Fruit fly (Drosophila melanogaster) whole organism, embryonic: ENCODE results near the gene Shc.
A peak's percentile ranks its signal among the peaks of the same experiment; 100 is the strongest.

Experiments used
- Adf1 ChIP-seq: fragments of 200-800 bp; sonication (Bioruptor generic); IDR thresholded peaks from 2 replicates; pipeline ENCODE4 v1.3.6; 2022; ENCODE audit warnings: missing biosample characterization, missing genetic modification characterization
- Asciz ChIP-seq: fragments of 200-800 bp; sonication (Bioruptor generic); optimal IDR thresholded peaks from 2 replicates; lab custom pipeline; 2017; ENCODE audit warnings: missing biosample characterization, mild to moderate bottlenecking, missing genetic modification characterization, missing genetic modification reagents
- Atf3 ChIP-seq: fragments of 200-800 bp; sonication (Bioruptor generic); optimal IDR thresholded peaks from 3 replicates; lab custom pipeline; 2016; ENCODE audit warnings: missing biosample characterization, missing genetic modification characterization
- CG10267 ChIP-seq: fragments of 200-800 bp; sonication (Bioruptor generic); optimal IDR thresholded peaks from 2 replicates; lab custom pipeline; 2018; ENCODE audit warnings: missing biosample characterization, mild to moderate bottlenecking, missing genetic modification characterization, moderate library complexity
- CG11398 ChIP-seq: fragments of 200-800 bp; sonication (Bioruptor generic); optimal IDR thresholded peaks from 2 replicates; lab custom pipeline; 2016; ENCODE audit warnings: missing biosample characterization, missing genetic modification characterization
- CG11723 ChIP-seq: fragments of 200-800 bp; sonication (Bioruptor generic); optimal IDR thresholded peaks from 2 replicates; lab custom pipeline; 2017; ENCODE audit warnings: missing biosample characterization, mild to moderate bottlenecking, missing genetic modification characterization
- CG12071 ChIP-seq: fragments of 200-800 bp; sonication (Bioruptor generic); optimal IDR thresholded peaks from 3 replicates; lab custom pipeline; 2018; ENCODE audit warnings: missing biosample characterization, mild to moderate bottlenecking, missing genetic modification characterization
- CG12104 ChIP-seq: fragments of 200-800 bp; sonication (Bioruptor generic); optimal IDR thresholded peaks from 3 replicates; lab custom pipeline; 2016; ENCODE audit warnings: missing biosample characterization, missing genetic modification characterization
- CG12219 ChIP-seq: fragments of 200-800 bp; sonication (Bioruptor generic); optimal IDR thresholded peaks from 3 replicates; lab custom pipeline; 2018; ENCODE audit warnings: missing biosample characterization, mild to moderate bottlenecking, missing genetic modification characterization
- CG13123 ChIP-seq: fragments of 200-800 bp; sonication (Bioruptor generic); optimal IDR thresholded peaks from 2 replicates; lab custom pipeline; 2016; ENCODE audit warnings: missing biosample characterization, missing genetic modification characterization
- CG14710 ChIP-seq: fragments of 200-800 bp; sonication (Bioruptor generic); optimal IDR thresholded peaks from 3 replicates; lab custom pipeline; 2019; ENCODE audit warnings: missing biosample characterization, mild to moderate bottlenecking, missing genetic modification characterization, moderate library complexity
- CG16813 ChIP-seq: fragments of 200-800 bp; sonication (Bioruptor generic); IDR thresholded peaks from 3 replicates; pipeline ENCODE4 v1.3.6; 2022; ENCODE audit warnings: missing biosample characterization, missing genetic modification characterization; ENCODE audit not compliant: partially characterized antibody
- CG18764 ChIP-seq: fragments of 200-800 bp; sonication (Bioruptor generic); optimal IDR thresholded peaks from 3 replicates; lab custom pipeline; 2016; ENCODE audit warnings: missing biosample characterization, missing genetic modification characterization
- CG2116 ChIP-seq: fragments of 200-800 bp; sonication (Bioruptor generic); optimal IDR thresholded peaks from 3 replicates; lab custom pipeline; 2018; ENCODE audit warnings: missing biosample characterization, mild to moderate bottlenecking, missing genetic modification characterization
- CG2712 ChIP-seq: fragments of 200-800 bp; optimal IDR thresholded peaks from 3 replicates; lab custom pipeline; 2019; ENCODE audit warnings: missing biosample characterization, mild to moderate bottlenecking, missing genetic modification characterization, moderate library complexity
- CG31441 ChIP-seq: fragments of 200-800 bp; sonication (Bioruptor generic); IDR thresholded peaks from 2 replicates; pipeline ENCODE4 v1.3.6; 2022; ENCODE audit warnings: missing biosample characterization, missing genetic modification characterization
- CG4820 ChIP-seq: fragments of 200-800 bp; sonication (Bioruptor generic); optimal IDR thresholded peaks from 3 replicates; lab custom pipeline; 2016; ENCODE audit warnings: missing biosample characterization, missing genetic modification characterization
- CG5953 ChIP-seq: fragments of 200-800 bp; sonication (Bioruptor generic); IDR thresholded peaks from 2 replicates; pipeline ENCODE4 v1.3.6; 2022; ENCODE audit warnings: missing biosample characterization, missing genetic modification characterization
- CG6175 ChIP-seq: fragments of 200-800 bp; sonication (Bioruptor generic); IDR thresholded peaks from 3 replicates; pipeline ENCODE4 v1.3.6; 2022; ENCODE audit warnings: missing biosample characterization, missing genetic modification characterization
- CG8290 ChIP-seq, 3 experiments: fragments of 200-800 bp; sonication (Bioruptor generic); optimal IDR thresholded peaks; 2 replicates each; lab custom pipeline; 2016 to 2019; ENCODE audit warnings: missing biosample characterization in 3 of 3, missing genetic modification characterization in 3 of 3, mild to moderate bottlenecking in 2 of 3, moderate library complexity in 1 of 3
- CG8388 ChIP-seq: fragments of 200-800 bp; sonication (Bioruptor generic); optimal IDR thresholded peaks from 2 replicates; lab custom pipeline; 2019; ENCODE audit warnings: missing biosample characterization, mild to moderate bottlenecking, missing genetic modification characterization, moderate library complexity
- CG9437 ChIP-seq: fragments of 200-800 bp; sonication (Bioruptor generic); optimal IDR thresholded peaks from 2 replicates; lab custom pipeline; 2018; ENCODE audit warnings: missing biosample characterization, mild to moderate bottlenecking, missing genetic modification characterization
- D19B ChIP-seq: fragments of 200-800 bp; sonication (Bioruptor generic); optimal IDR thresholded peaks from 2 replicates; lab custom pipeline; 2017; ENCODE audit warnings: missing biosample characterization, mild to moderate bottlenecking, missing genetic modification characterization
- Drgx ChIP-seq: fragments of 200-800 bp; sonication (Bioruptor generic); IDR thresholded peaks from 2 replicates; pipeline ENCODE4 v1.3.6; 2022; ENCODE audit warnings: missing biosample characterization, missing genetic modification characterization
- Eip74EF ChIP-seq, 2 experiments: fragments of 200-800 bp in 1 of 2; fragments of >200 bp in 1 of 2; sonication (Bioruptor generic) in 1 of 2; optimal IDR thresholded peaks; 2 replicates each; lab custom pipeline; 2017 to 2019; ENCODE audit warnings: missing biosample characterization in 2 of 2, missing genetic modification characterization in 2 of 2, mild to moderate bottlenecking in 1 of 2, moderate library complexity in 1 of 2
- Fer1 ChIP-seq: fragments of 200-800 bp; sonication (Bioruptor generic); optimal IDR thresholded peaks from 2 replicates; lab custom pipeline; 2017; ENCODE audit warnings: missing biosample characterization, mild to moderate bottlenecking, missing genetic modification characterization
- HLHmδ ChIP-seq: fragments of 200-800 bp; sonication (Bioruptor generic); optimal IDR thresholded peaks from 2 replicates; lab custom pipeline; 2018; ENCODE audit warnings: missing biosample characterization, mild to moderate bottlenecking, missing genetic modification characterization, moderate library complexity
- Hr51 ChIP-seq, 2 experiments: fragments of 200-800 bp; sonication (Bioruptor generic); optimal IDR thresholded peaks; 2 replicates in 1 of 2; 3 replicates in 1 of 2; lab custom pipeline; 2016 to 2018; ENCODE audit warnings: missing biosample characterization in 2 of 2, missing genetic modification characterization in 2 of 2, mild to moderate bottlenecking in 1 of 2, moderate library complexity in 1 of 2
- NC2α ChIP-seq: fragments of 200-800 bp; sonication (Bioruptor generic); optimal IDR thresholded peaks from 2 replicates; lab custom pipeline; 2016; ENCODE audit warnings: missing biosample characterization, missing genetic modification characterization
- Nf-YA ChIP-seq: fragments of 200-800 bp; sonication (Bioruptor generic); IDR thresholded peaks from 2 replicates; pipeline ENCODE4 v1.3.6; 2022; ENCODE audit warnings: missing biosample characterization, missing genetic modification characterization
- Nf-YB ChIP-seq: fragments of 200-800 bp; sonication (Bioruptor generic); optimal IDR thresholded peaks from 3 replicates; lab custom pipeline; 2019; ENCODE audit warnings: missing biosample characterization, mild to moderate bottlenecking, missing genetic modification characterization, moderate library complexity
- Optix ChIP-seq: fragments of 200-800 bp; sonication (Bioruptor generic); IDR thresholded peaks from 3 replicates; pipeline ENCODE4 v1.3.6; 2022; ENCODE audit warnings: missing biosample characterization, missing genetic modification characterization
- Stat92E ChIP-seq, 3 experiments: fragments of >200 bp in 2 of 3; fragments of 200-800 bp in 1 of 3; sonication (Bioruptor generic) in 1 of 3; optimal IDR thresholded peaks; 2 replicates each; lab custom pipeline; 2017 to 2019; ENCODE audit warnings: missing biosample characterization in 3 of 3, missing genetic modification characterization in 3 of 3, mild to moderate bottlenecking in 1 of 3, moderate library complexity in 1 of 3
- bowl ChIP-seq: fragments of 200-800 bp; sonication (Bioruptor generic); IDR thresholded peaks from 2 replicates; pipeline ENCODE4 v1.3.6; 2022; ENCODE audit warnings: missing biosample characterization, missing genetic modification characterization
- cg ChIP-seq: fragments of 200-800 bp; sonication (Bioruptor generic); optimal IDR thresholded peaks from 3 replicates; lab custom pipeline; 2019; ENCODE audit warnings: missing biosample characterization, mild to moderate bottlenecking, missing genetic modification characterization, moderate library complexity
- da ChIP-seq: fragments of 200-800 bp; sonication (Bioruptor generic); optimal IDR thresholded peaks from 2 replicates; lab custom pipeline; 2016; ENCODE audit warnings: missing biosample characterization, missing genetic modification characterization
- dysf ChIP-seq: fragments of 200-800 bp; sonication (Bioruptor generic); IDR thresholded peaks from 3 replicates; pipeline ENCODE4 v1.3.6; 2022; ENCODE audit warnings: missing biosample characterization, missing genetic modification characterization
- grn ChIP-seq: fragments of 200-800 bp; sonication (Bioruptor generic); optimal IDR thresholded peaks from 3 replicates; lab custom pipeline; 2017; ENCODE audit warnings: missing biosample characterization, missing genetic modification characterization
- her ChIP-seq: fragments of 200-800 bp; sonication (Bioruptor generic); optimal IDR thresholded peaks from 2 replicates; lab custom pipeline; 2016; ENCODE audit warnings: missing biosample characterization, missing genetic modification characterization
- kay ChIP-seq: fragments of 200-800 bp; sonication (Bioruptor generic); optimal IDR thresholded peaks from 2 replicates; lab custom pipeline; 2016; ENCODE audit warnings: missing biosample characterization, missing genetic modification characterization
- maf-S ChIP-seq: fragments of 200-800 bp; sonication (Bioruptor generic); optimal IDR thresholded peaks from 2 replicates; lab custom pipeline; 2016; ENCODE audit warnings: missing biosample characterization, missing genetic modification characterization
- nom ChIP-seq: fragments of 200-800 bp; sonication (Bioruptor generic); optimal IDR thresholded peaks from 2 replicates; lab custom pipeline; 2017; ENCODE audit warnings: missing biosample characterization, missing genetic modification characterization, mild to moderate bottlenecking, moderate library complexity, missing genetic modification reagents
- otp ChIP-seq: fragments of 200-800 bp; sonication (Bioruptor generic); IDR thresholded peaks from 3 replicates; pipeline ENCODE4, ENCODE4 v1.3.6; 2022; ENCODE audit warnings: missing biosample characterization, missing genetic modification characterization
- pb ChIP-seq: fragments of 200-800 bp; sonication (Bioruptor generic); optimal IDR thresholded peaks from 3 replicates; lab custom pipeline; 2016; ENCODE audit warnings: missing biosample characterization, missing genetic modification characterization
- row ChIP-seq: fragments of 200-800 bp; sonication (Bioruptor generic); IDR thresholded peaks from 3 replicates; pipeline ENCODE4 v1.3.6; 2022; ENCODE audit warnings: missing biosample characterization, missing genetic modification characterization
- sens ChIP-seq: fragments of 200-800 bp; sonication (Bioruptor generic); peaks from one replicate; lab custom pipeline; 2016; ENCODE audit warnings: missing biosample characterization, missing genetic modification characterization
- sob ChIP-seq: fragments of 200-800 bp; sonication (Bioruptor generic); IDR thresholded peaks from 2 replicates; pipeline ENCODE4 v1.3.6; 2022; ENCODE audit warnings: missing biosample characterization, missing genetic modification characterization
- sr ChIP-seq: fragments of 200-800 bp; sonication (Bioruptor generic); IDR thresholded peaks from 3 replicates; pipeline ENCODE4 v1.3.6; 2022; ENCODE audit warnings: missing biosample characterization, missing genetic modification characterization
- sug ChIP-seq: fragments of 200-800 bp; optimal IDR thresholded peaks from 2 replicates; lab custom pipeline; 2019; ENCODE audit warnings: missing biosample characterization, mild to moderate bottlenecking, missing genetic modification characterization, moderate library complexity
- tna ChIP-seq: fragments of 200-800 bp; sonication (Bioruptor generic); IDR thresholded peaks from 2 replicates; pipeline ENCODE4 v1.3.6; 2022; ENCODE audit warnings: missing biosample characterization, missing genetic modification characterization; ENCODE audit not compliant: partially characterized antibody

Shc gene

DNA sequence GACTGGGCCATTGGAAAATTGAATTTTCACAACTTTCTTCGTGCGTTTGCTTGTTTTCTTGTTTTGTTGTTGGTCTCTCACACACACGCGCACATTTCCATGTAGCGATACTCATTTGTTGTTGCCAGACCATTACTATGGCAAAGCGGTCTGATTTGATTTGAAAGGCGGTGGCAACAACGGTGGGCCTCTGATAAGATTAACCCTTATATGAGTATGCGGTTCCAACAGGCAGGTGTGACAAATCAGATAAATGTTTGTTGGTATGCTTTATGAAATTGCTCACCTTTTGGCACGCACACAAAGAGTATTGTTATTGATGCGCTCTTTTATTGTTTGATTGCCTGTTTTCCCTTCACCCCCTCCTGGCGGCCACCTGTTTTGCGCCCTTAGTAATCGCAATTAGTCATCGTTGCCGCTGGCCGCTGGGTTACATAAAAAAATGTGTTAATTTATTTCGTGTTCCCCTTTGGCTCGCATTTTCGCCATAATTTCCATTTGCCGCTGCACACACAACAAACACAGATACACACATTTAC is 20.5 kb downstream of the Shc start (continued):
- TF ChIP-seq her (GFP tag; lab: Kevin White, UChicago) (no peak), CG8388 (GFP tag; lab: Kevin White, UChicago) (no peak), sr (GFP tag; lab: Robert Waterston, UW) (no peak), bowl (GFP tag; lab: Robert Waterston, UW) (no peak), CG8290 (GFP tag; optimal IDR thresholded peaks at IDR 0.05; lab: Kevin White, UChicago) (no peak), CG8290 (tag; optimal IDR thresholded peaks at IDR 0.05; lab: Kevin White, UChicago) (peak in 1 of 2 experiments; percentile 20), Stat92E (GFP tag; optimal IDR thresholded peaks at IDR 0.05; lab: Kevin White, UChicago) (no peak), maf-S (GFP tag; lab: Kevin White, UChicago) (no peak), CG4820 (GFP tag; lab: Kevin White, UChicago) (no peak), CG6175 (GFP tag; lab: Robert Waterston, UW) (peak; percentile 54; the same call in 1 of the 3 replicates), Nf-YA (GFP tag; lab: Robert Waterston, UW) (no peak), CG9437 (GFP tag; lab: Kevin White, UChicago) (no peak), Hr51 (GFP tag; optimal IDR thresholded peaks at IDR 0.05; lab: Kevin White, UChicago) (no peak), CG12104 (GFP tag; lab: Kevin White, UChicago) (no peak), Asciz (GFP tag; lab: Kevin White, UChicago) (no peak), CG13123 (GFP tag; lab: Kevin White, UChicago) (no peak), Eip74EF (GFP tag; optimal IDR thresholded peaks at IDR 0.05; lab: Kevin White, UChicago) (no peak), Nf-YB (GFP tag; lab: Kevin White, UChicago) (no peak), CG18764 (GFP tag; lab: Kevin White, UChicago) (no peak), CG11723 (GFP tag; lab: Kevin White, UChicago) (no peak), CG14710 (no peak), kay (GFP tag; lab: Kevin White, UChicago) (peak; percentile 92), sob (no peak), CG2712 (tag; lab: Kevin White, UChicago) (no peak), sens (peak; percentile 86), tna (GFP tag; lab: Robert Waterston, UW) (no peak), row (GFP tag; lab: Robert Waterston, UW) (0 out of 3 replicates have a peak, but pooled peaks have one; percentile 13), CG2116 (GFP tag; lab: Kevin White, UChicago) (no peak), pb (GFP tag; lab: Kevin White, UChicago) (no peak), CG16813 (GFP tag; lab: Robert Waterston, UW) (no peak), Adf1 (no peak), Drgx (no peak), grn (GFP tag; lab: Kevin White, UChicago) (peak; percentile 86), CG12071 (GFP tag; lab: Kevin White, UChicago) (no peak), cg (peak; percentile 90), CG10267 (no peak), Atf3 (GFP tag; lab: Kevin White, UChicago) (no peak), sug (tag; lab: Kevin White, UChicago) (peak; percentile 49), otp (GFP tag; lab: Robert Waterston, UW) (peak; percentile 16; the same call in 1 of the 3 replicates), Fer1 (GFP tag; lab: Kevin White, UChicago) (peak; percentile 23), CG12219 (no peak), nom (GFP tag; lab: Kevin White, UChicago) (no peak), da (GFP tag; lab: Kevin White, UChicago) (no peak), NC2α (GFP tag; lab: Kevin White, UChicago) (no peak), Optix (GFP tag; lab: Robert Waterston, UW) (no peak), CG5953 (no peak), CG31441 (GFP tag; lab: Robert Waterston, UW) (no peak), D19B (GFP tag; lab: Kevin White, UChicago) (no peak), CG11398 (no peak), dysf (GFP tag; lab: Robert Waterston, UW) (no peak), HLHmδ (GFP tag; lab: Kevin White, UChicago) (no peak)
